Worm (Caenorhabditis elegans): ENCODE data around the gene tbc-8.

tbc-8 gene

DNA sequence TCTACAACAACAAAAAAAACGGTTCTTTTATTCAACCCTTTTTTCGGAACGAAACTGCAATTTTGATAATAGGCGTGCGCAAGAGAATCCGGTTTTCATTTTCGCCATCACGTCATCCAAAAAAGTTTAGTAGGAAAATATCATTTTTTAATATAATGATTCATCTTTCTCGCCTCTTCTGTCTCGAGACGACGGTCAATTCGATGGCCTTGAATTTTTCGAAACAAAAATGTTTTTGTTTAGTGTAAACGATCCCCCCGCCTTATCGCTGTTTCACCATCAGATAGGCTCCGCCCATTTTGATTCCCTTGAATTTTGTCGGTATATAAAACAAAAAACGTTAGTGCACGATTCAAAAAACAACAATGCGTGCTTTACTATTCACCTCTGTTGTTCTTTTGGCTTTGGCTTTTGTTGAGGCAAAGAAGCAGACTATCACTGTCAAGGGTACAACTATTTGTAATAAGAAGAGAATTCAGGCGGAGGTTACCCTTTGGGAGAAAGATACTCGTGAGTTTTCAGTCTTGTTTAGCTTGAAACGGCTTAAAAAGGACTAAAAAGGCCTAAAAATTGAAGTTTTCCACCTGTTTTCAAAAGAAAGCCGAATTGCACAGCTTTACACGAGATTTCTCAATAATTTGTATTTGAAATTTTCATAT lies 27.1 kb upstream of the tbc-8 start, which contains the start of gene ttr-15 (continued):
- TF ChIP-seq ztf-4 (tag; optimal IDR thresholded peaks at IDR 0.05) (no peak), mef-2 (tag; optimal IDR thresholded peaks at IDR 0.05) (no peak), jun-1 (tag; optimal IDR thresholded peaks at IDR 0.05) (no peak), dpl-1 (GFP tag; optimal IDR thresholded peaks at IDR 0.05) (no peak), pax-3 (tag; optimal IDR thresholded peaks at IDR 0.05) (no peak), nhr-71 (tag; optimal IDR thresholded peaks at IDR 0.05) (peak; percentile 60), lin-14 (GFP tag; optimal IDR thresholded peaks at IDR 0.05) (peak; percentile 77), ztf-11 (tag; optimal IDR thresholded peaks at IDR 0.05) (no peak), ama-1 (optimal IDR thresholded peaks at IDR 0.05) (peak; percentile 44), unc-98 (GFP tag; IDR thresholded peaks at IDR 0.05) (no peak), F16B12.6 (tag; optimal IDR thresholded peaks at IDR 0.05) (no peak), efl-3 (GFP tag; optimal IDR thresholded peaks at IDR 0.05) (no peak), nhr-77 (tag; optimal IDR thresholded peaks at IDR 0.05) (no peak), dsc-1 (tag; optimal IDR thresholded peaks at IDR 0.05) (no peak), tlp-1 (tag; optimal IDR thresholded peaks at IDR 0.05) (no peak), hlh-4 (tag; optimal IDR thresholded peaks at IDR 0.05) (no peak), Y116A8C.19 (tag; optimal IDR thresholded peaks at IDR 0.05; ENCODE audit: borderline replicate concordance) (no peak), nhr-47 (tag; optimal IDR thresholded peaks at IDR 0.05) (peak; percentile 11), aha-1 (tag; optimal IDR thresholded peaks at IDR 0.05) (no peak), sup-37 (GFP tag; optimal IDR thresholded peaks at IDR 0.05) (no peak), unc-130 (tag; optimal IDR thresholded peaks at IDR 0.05) (no peak), unc-86 (tag; optimal IDR thresholded peaks at IDR 0.05) (no peak), lin-35 (GFP tag; optimal IDR thresholded peaks at IDR 0.05) (peak in 1 of 2 experiments; percentile 12), ceh-90 (tag; optimal IDR thresholded peaks at IDR 0.05) (no peak), mab-9 (GFP tag; IDR thresholded peaks at IDR 0.05) (no peak), C16A3.4 (tag; optimal IDR thresholded peaks at IDR 0.05) (no peak), elt-3 (tag; optimal IDR thresholded peaks at IDR 0.05) (peak in 3 of 6 experiments; percentile 36 to 67 (median 48)), ces-1 (GFP tag; optimal IDR thresholded peaks at IDR 0.05) (no peak), blmp-1 (tag; optimal IDR thresholded peaks at IDR 0.05) (peak; percentile 65), lir-3 (tag; optimal IDR thresholded peaks at IDR 0.05; ENCODE audit: poor library complexity) (no peak), nhr-19 (GFP tag; conservative IDR thresholded peaks at IDR 0.05) (no peak; the same call in 1 of the 2 replicates), isw-1 (GFP tag; IDR thresholded peaks at IDR 0.05) (no peak)

DNA sequence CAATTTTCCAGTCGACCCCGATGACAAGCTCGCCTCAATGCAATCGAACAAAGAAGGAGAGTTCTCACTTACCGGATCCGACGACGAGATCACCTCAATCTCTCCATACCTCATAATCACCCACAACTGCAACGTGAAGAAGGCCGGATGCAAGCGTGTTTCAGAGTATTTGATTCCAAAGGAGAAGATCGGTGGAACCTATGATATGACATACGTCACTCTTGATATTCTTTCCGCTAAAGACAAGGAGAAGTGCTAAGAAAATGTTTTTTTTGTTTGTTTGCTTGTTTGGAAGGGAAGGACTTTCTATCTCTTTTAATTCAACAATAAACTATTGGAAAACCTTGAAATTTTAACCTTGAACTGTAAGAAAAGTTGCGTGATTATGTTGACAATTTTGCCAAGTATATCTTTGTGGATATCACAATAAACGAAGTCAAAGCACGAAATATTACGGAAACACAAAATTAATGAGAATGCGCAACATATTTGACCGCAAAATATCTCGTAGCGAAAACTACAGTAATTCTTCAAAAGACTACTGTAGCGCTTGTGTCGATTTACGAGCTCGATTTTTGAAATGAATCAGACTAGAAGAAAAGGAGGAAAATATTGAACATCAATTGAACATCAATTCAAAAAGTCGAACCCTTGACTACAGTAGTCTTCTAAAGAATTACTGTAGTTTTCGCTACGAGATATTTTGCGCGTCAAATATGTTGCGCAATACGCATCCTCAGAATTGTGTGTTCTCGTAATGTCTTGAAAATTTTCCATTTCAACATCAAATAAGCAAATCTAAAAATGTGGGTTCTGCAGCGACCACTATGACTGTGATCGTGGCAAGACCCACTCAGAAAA lies 25.5 kb upstream of the tbc-8 start:
- TF ChIP-seq nhr-237 (tag; optimal IDR thresholded peaks at IDR 0.05) (no peak), lin-35 (GFP tag; optimal IDR thresholded peaks at IDR 0.05) (no peak), fkh-4 (tag; optimal IDR thresholded peaks at IDR 0.05; ENCODE audit: borderline replicate concordance) (no peak), nhr-71 (tag; optimal IDR thresholded peaks at IDR 0.05) (peak; percentile 37), lsy-2 (tag; optimal IDR thresholded peaks at IDR 0.05) (no peak), aly-2 (tag; optimal IDR thresholded peaks at IDR 0.05) (no peak), nhr-76 (tag; optimal IDR thresholded peaks at IDR 0.05) (no peak), mep-1 (tag; optimal IDR thresholded peaks at IDR 0.05) (no peak), ceh-8 (GFP tag; optimal IDR thresholded peaks at IDR 0.05) (no peak), vab-15 (tag; optimal IDR thresholded peaks at IDR 0.05) (no peak), lin-13 (GFP tag; optimal IDR thresholded peaks at IDR 0.05) (no peak), zag-1 (tag; optimal IDR thresholded peaks at IDR 0.05) (no peak), C16A3.4 (tag; optimal IDR thresholded peaks at IDR 0.05) (no peak), ets-5 (GFP tag; IDR thresholded peaks at IDR 0.05) (no peak), blmp-1 (tag; optimal IDR thresholded peaks at IDR 0.05) (peak; percentile 25), nhr-77 (tag; optimal IDR thresholded peaks at IDR 0.05) (no peak), ces-1 (GFP tag; optimal IDR thresholded peaks at IDR 0.05) (no peak), fkh-10 (GFP tag; optimal IDR thresholded peaks at IDR 0.05) (no peak), lin-14 (GFP tag; optimal IDR thresholded peaks at IDR 0.05) (peak; percentile 53), mef-2 (tag; optimal IDR thresholded peaks at IDR 0.05) (no peak), lir-3 (tag; optimal IDR thresholded peaks at IDR 0.05; ENCODE audit: poor library complexity) (no peak), ceh-63 (GFP tag; optimal IDR thresholded peaks at IDR 0.05) (no peak), nhr-19 (GFP tag; conservative IDR thresholded peaks at IDR 0.05) (no peak), snpc-4 (tag; optimal IDR thresholded peaks at IDR 0.05) (no peak), sox-4 (tag; optimal IDR thresholded peaks at IDR 0.05) (no peak), nhr-12 (tag; optimal IDR thresholded peaks at IDR 0.05) (no peak), jun-1 (tag; optimal IDR thresholded peaks at IDR 0.05) (no peak), xbp-1 (tag; optimal IDR thresholded peaks at IDR 0.05) (no peak)

Data from whole organism, L1 larva.